Worm (Caenorhabditis elegans) whole organism, L4 larva: ENCODE results near the gene Y57G11C.40.

Experiments
- Y105C5A.15 ChIP-seq: fragments of 200-800 bp; sonication (Bioruptor generic); IDR thresholded peaks from 2 replicates; pipeline ENCODE4 v1.3.6; 2022; ENCODE audit warnings: missing genetic modification characterization, missing compliant biosample characterization
- aly-2 ChIP-seq: sonication (generic microtip); optimal IDR thresholded peaks from 2 replicates; lab custom pipeline; 2018; ENCODE audit warnings: missing biosample characterization, missing genetic modification characterization
- daf-12 ChIP-seq: fragments of 150-350 bp; optimal IDR thresholded peaks from 2 replicates; lab custom pipeline; 2014; ENCODE audit warnings: missing biosample characterization, missing genetic modification reagents, missing genetic modification characterization
- lin-1 ChIP-seq: fragments of 200-800 bp; sonication (Bioruptor generic); IDR thresholded peaks from 2 replicates; pipeline ENCODE4 v1.3.6; 2022; ENCODE audit warnings: missing genetic modification reagents, missing genetic modification characterization, missing compliant biosample characterization
- lin-13 ChIP-seq: fragments of 150-350 bp; optimal IDR thresholded peaks from 2 replicates; lab custom pipeline; 2014; ENCODE audit warnings: missing biosample characterization, missing genetic modification reagents, missing genetic modification characterization
- lsy-2 ChIP-seq, 2 experiments: fragments of 150-350 bp in 1 of 2; sonication (generic microtip) in 1 of 2; optimal IDR thresholded peaks; 2 replicates each; lab custom pipeline; 2014 to 2017; ENCODE audit warnings: missing biosample characterization in 2 of 2, missing genetic modification characterization in 2 of 2
- madf-9 ChIP-seq: fragments of 200-800 bp; sonication (Bioruptor generic); conservative IDR thresholded peaks from 2 replicates; pipeline ENCODE4 v1.3.6; 2022; ENCODE audit warnings: missing genetic modification reagents, missing genetic modification characterization, missing compliant biosample characterization
- mdl-1 ChIP-seq, 2 experiments: fragments of 150-350 bp in 1 of 2; sonication (generic microtip) in 1 of 2; optimal IDR thresholded peaks; 2 replicates each; lab custom pipeline; 2014 to 2017; ENCODE audit warnings: missing biosample characterization in 2 of 2, missing genetic modification characterization in 2 of 2
- mep-1 ChIP-seq: fragments of 150-350 bp; sonication (generic microtip); optimal IDR thresholded peaks from 3 replicates; lab custom pipeline; 2014; ENCODE audit warnings: missing biosample characterization, missing genetic modification characterization
- nhr-6 ChIP-seq: fragments of 150-350 bp; optimal IDR thresholded peaks from 2 replicates; lab custom pipeline; 2014; ENCODE audit warnings: missing biosample characterization, missing genetic modification characterization
- set-16 ChIP-seq: fragments of 200-800 bp; sonication (Bioruptor generic); IDR thresholded peaks from 2 replicates; pipeline ENCODE4 v1.3.6; 2022; ENCODE audit warnings: missing genetic modification reagents, missing genetic modification characterization, missing compliant biosample characterization
- snpc-1.2 ChIP-seq: fragments of 200-800 bp; sonication (Bioruptor generic); IDR thresholded peaks from 2 replicates; pipeline ENCODE4 v1.3.6; 2022; ENCODE audit warnings: missing genetic modification reagents, missing genetic modification characterization, missing compliant biosample characterization
- unc-39 ChIP-seq: sonication (generic microtip); optimal IDR thresholded peaks from 2 replicates; lab custom pipeline; 2017; ENCODE audit warnings: missing biosample characterization, missing genetic modification characterization

- TF ChIP-seq daf-12 (tag; lab: Kevin White, UChicago) (no peak), set-16 (no peak), lsy-2 (tag; optimal IDR thresholded peaks at IDR 0.05; lab: Kevin White, UChicago) (no peak), nhr-6 (no peak), mdl-1 (tag; optimal IDR thresholded peaks at IDR 0.05; lab: Kevin White, UChicago) (no peak), lin-1 (GFP tag; lab: Robert Waterston, UW) (no peak), Y105C5A.15 (no peak), unc-39 (tag; lab: Kevin White, UChicago) (no peak), madf-9 (GFP tag; lab: Robert Waterston, UW) (no peak), lin-13 (no peak), mep-1 (tag; lab: Kevin White, UChicago) (no peak), aly-2 (tag; lab: Kevin White, UChicago) (no peak), snpc-1.2 (GFP tag; lab: Robert Waterston, UW) (no peak)
These were observed 11.4 kb upstream of the Y57G11C.40 start, which contains the start of gene lgc-8 for ce11 chrIV:14715500-14715899.
